Worm (Caenorhabditis elegans) whole organism, young adult: Measurements from ENCODE around the gene ndab-2.

Experiments used
- B0261.1 ChIP-seq: sonication (generic microtip); optimal IDR thresholded peaks from 2 replicates; lab custom pipeline; 2016; ENCODE audit warnings: mild to moderate bottlenecking, missing genetic modification characterization, moderate library complexity, missing compliant biosample characterization
- F22D6.2 ChIP-seq: sonication (generic microtip); optimal IDR thresholded peaks from 2 replicates; lab custom pipeline; 2016; ENCODE audit warnings: mild to moderate bottlenecking, missing genetic modification characterization, missing compliant biosample characterization
- F52B5.7 ChIP-seq: sonication (generic microtip); optimal IDR thresholded peaks from 2 replicates; lab custom pipeline; 2016; ENCODE audit warnings: mild to moderate bottlenecking, missing genetic modification characterization, missing compliant biosample characterization
- F57A8.1 ChIP-seq: fragments of 200-800 bp; sonication (Bioruptor generic); optimal IDR thresholded peaks from 2 replicates; lab custom pipeline; 2018; ENCODE audit warnings: mild to moderate bottlenecking, missing genetic modification characterization, moderate library complexity, missing compliant biosample characterization
- F57C9.4 ChIP-seq: sonication (generic microtip); optimal IDR thresholded peaks from 2 replicates; lab custom pipeline; 2017; ENCODE audit warnings: mild to moderate bottlenecking, missing genetic modification characterization, missing compliant biosample characterization
- K12H6.12 ChIP-seq: fragments of 200-800 bp; sonication (Bioruptor generic); optimal IDR thresholded peaks from 2 replicates; lab custom pipeline; 2018; ENCODE audit warnings: mild to moderate bottlenecking, missing genetic modification characterization, missing compliant biosample characterization
- Y56A3A.18 ChIP-seq: fragments of 200-800 bp; sonication (Bioruptor generic); IDR thresholded peaks from 2 replicates; pipeline ENCODE4 v1.3.6; 2022; ENCODE audit warnings: missing genetic modification reagents, missing genetic modification characterization, missing compliant biosample characterization
- Y67H2A.10 ChIP-seq: fragments of 200-800 bp; sonication (Bioruptor generic); conservative IDR thresholded peaks from 2 replicates; pipeline ENCODE4 v1.3.6; 2022; ENCODE audit warnings: missing genetic modification reagents, missing genetic modification characterization, missing compliant biosample characterization
- Y79H2A.3 ChIP-seq: fragments of 200-800 bp; sonication (Bioruptor generic); conservative IDR thresholded peaks from 2 replicates; pipeline ENCODE4 v1.3.6; 2022; ENCODE audit warnings: missing genetic modification reagents, missing genetic modification characterization, missing compliant biosample characterization
- ZK185.1 ChIP-seq: sonication (generic microtip); optimal IDR thresholded peaks from 2 replicates; lab custom pipeline; 2016; ENCODE audit warnings: mild to moderate bottlenecking, missing genetic modification characterization, missing compliant biosample characterization; ENCODE audit not compliant: poor library complexity, severe bottlenecking
- akir-1 ChIP-seq: fragments of 200-800 bp; sonication (Bioruptor generic); optimal IDR thresholded peaks from 2 replicates; lab custom pipeline; 2018; ENCODE audit warnings: mild to moderate bottlenecking, missing genetic modification characterization, moderate library complexity, missing compliant biosample characterization
- aptf-3 ChIP-seq: fragments of 200-800 bp; sonication (Bioruptor generic); IDR thresholded peaks from 2 replicates; pipeline ENCODE4 v1.3.6; 2022; ENCODE audit warnings: missing genetic modification characterization, missing compliant biosample characterization
- atf-7 ChIP-seq: sonication (generic microtip); optimal IDR thresholded peaks from 2 replicates; lab custom pipeline; 2017; ENCODE audit warnings: mild to moderate bottlenecking, missing genetic modification characterization, missing compliant biosample characterization
- athp-1 ChIP-seq: sonication (generic microtip); optimal IDR thresholded peaks from 2 replicates; lab custom pipeline; 2017; ENCODE audit warnings: mild to moderate bottlenecking, missing genetic modification characterization, missing compliant biosample characterization
- attf-3 ChIP-seq: fragments of 200-800 bp; sonication (Bioruptor generic); conservative IDR thresholded peaks from 2 replicates; pipeline ENCODE4 v1.3.6; 2022; ENCODE audit warnings: missing genetic modification reagents, missing genetic modification characterization, missing compliant biosample characterization
- bed-1 ChIP-seq: fragments of 200-800 bp; sonication (Bioruptor generic); IDR thresholded peaks from 2 replicates; pipeline ENCODE4 v1.3.6; 2022; ENCODE audit warnings: missing genetic modification reagents, missing genetic modification characterization, missing compliant biosample characterization
- bed-2 ChIP-seq: fragments of 200-800 bp; sonication (Bioruptor generic); IDR thresholded peaks from 2 replicates; pipeline ENCODE4 v1.3.6; 2022; ENCODE audit warnings: missing genetic modification reagents, missing genetic modification characterization, missing compliant biosample characterization
- cebp-1 ChIP-seq, 2 experiments: fragments of 200-800 bp in 1 of 2; sonication (Bioruptor generic) in 1 of 2; sonication (generic microtip) in 1 of 2; IDR thresholded peaks in 1 of 2; optimal IDR thresholded peaks in 1 of 2; 2 replicates each; pipeline versions ENCODE4 v1.3.6 to Lab custom; 2017 to 2022; ENCODE audit warnings: missing compliant biosample characterization in 2 of 2, missing genetic modification characterization in 2 of 2, mild to moderate bottlenecking in 1 of 2, missing genetic modification reagents in 1 of 2, moderate library complexity in 1 of 2
- ceh-100 ChIP-seq: fragments of 200-800 bp; sonication (Bioruptor generic); IDR thresholded peaks from 2 replicates; pipeline ENCODE4 v1.3.6; 2022; ENCODE audit warnings: missing genetic modification reagents, missing genetic modification characterization, missing compliant biosample characterization
- ceh-91 ChIP-seq: fragments of 200-800 bp; sonication (Bioruptor generic); IDR thresholded peaks from 2 replicates; pipeline ENCODE4 v1.3.6; 2022; ENCODE audit warnings: missing genetic modification reagents, missing genetic modification characterization, missing compliant biosample characterization
- dpl-1 ChIP-seq: fragments of 150-350 bp; optimal IDR thresholded peaks from 2 replicates; lab custom pipeline; 2014; ENCODE audit warnings: missing biosample characterization, missing genetic modification reagents, missing genetic modification characterization
- ets-4 ChIP-seq: fragments of 200-800 bp; sonication (Bioruptor generic); optimal IDR thresholded peaks from 2 replicates; lab custom pipeline; 2018; ENCODE audit warnings: mild to moderate bottlenecking, missing genetic modification characterization, missing compliant biosample characterization
- fkh-3 ChIP-seq: sonication (generic microtip); optimal IDR thresholded peaks from 2 replicates; lab custom pipeline; 2016; ENCODE audit warnings: mild to moderate bottlenecking, missing genetic modification characterization, missing compliant biosample characterization
- gei-17 ChIP-seq: fragments of 200-800 bp; sonication (Bioruptor generic); optimal IDR thresholded peaks from 2 replicates; lab custom pipeline; 2018; ENCODE audit warnings: mild to moderate bottlenecking, missing genetic modification characterization, missing compliant biosample characterization
- hmg-20 ChIP-seq: fragments of 200-800 bp; sonication (Bioruptor generic); IDR thresholded peaks from 2 replicates; pipeline ENCODE4 v1.3.6; 2022; ENCODE audit warnings: missing genetic modification reagents, missing genetic modification characterization, missing compliant biosample characterization
- let-526 ChIP-seq: fragments of 200-800 bp; sonication (Bioruptor generic); IDR thresholded peaks from 2 replicates; pipeline ENCODE4 v1.3.6; 2022; ENCODE audit warnings: missing genetic modification reagents, missing genetic modification characterization, missing compliant biosample characterization
- lin-40 ChIP-seq: sonication (generic microtip); optimal IDR thresholded peaks from 2 replicates; lab custom pipeline; 2016; ENCODE audit warnings: missing genetic modification characterization, mild to moderate bottlenecking, missing compliant biosample characterization, missing genotype, missing genetic modification reagents
- lir-1 ChIP-seq: fragments of 200-800 bp; sonication (Bioruptor generic); conservative IDR thresholded peaks from 2 replicates; pipeline ENCODE4 v1.3.6; 2022; ENCODE audit warnings: missing genetic modification reagents, missing genetic modification characterization, missing compliant biosample characterization
- lsl-1 ChIP-seq: fragments of 200-800 bp; sonication (Bioruptor generic); optimal IDR thresholded peaks from 2 replicates; lab custom pipeline; 2018; ENCODE audit warnings: mild to moderate bottlenecking, missing genetic modification characterization, moderate library complexity, missing compliant biosample characterization
- madf-6 ChIP-seq: fragments of 200-800 bp; sonication (Bioruptor generic); IDR thresholded peaks from 2 replicates; pipeline ENCODE4 v1.3.6; 2022; ENCODE audit warnings: missing genetic modification reagents, missing genetic modification characterization, missing compliant biosample characterization
- madf-8 ChIP-seq: fragments of 200-800 bp; sonication (Bioruptor generic); conservative IDR thresholded peaks from 2 replicates; pipeline ENCODE4 v1.3.6; 2022; ENCODE audit warnings: missing genetic modification reagents, missing genetic modification characterization, missing compliant biosample characterization
- mcd-1 ChIP-seq: fragments of 200-800 bp; sonication (Bioruptor generic); IDR thresholded peaks from 2 replicates; pipeline ENCODE4 v1.3.6; 2022; ENCODE audit warnings: missing genetic modification reagents, missing genetic modification characterization, missing compliant biosample characterization
- nfya-2 ChIP-seq: fragments of 200-800 bp; sonication (Bioruptor generic); IDR thresholded peaks from 2 replicates; pipeline ENCODE4 v1.3.6; 2022; ENCODE audit warnings: missing genetic modification reagents, missing genetic modification characterization, missing compliant biosample characterization
- nhr-90 ChIP-seq: sonication (generic microtip); optimal IDR thresholded peaks from 2 replicates; lab custom pipeline; 2016; ENCODE audit warnings: missing genotype, mild to moderate bottlenecking, missing genetic modification characterization, missing compliant biosample characterization
- pbrm-1 ChIP-seq: fragments of 200-800 bp; sonication (Bioruptor generic); IDR thresholded peaks from 2 replicates; pipeline ENCODE4 v1.3.6; 2022; ENCODE audit warnings: missing genetic modification reagents, missing genetic modification characterization, missing compliant biosample characterization
- rcor-1 ChIP-seq: fragments of 200-800 bp; sonication (Bioruptor generic); IDR thresholded peaks from 2 replicates; pipeline ENCODE4 v1.3.6; 2022; ENCODE audit warnings: missing genetic modification reagents, missing genetic modification characterization, missing compliant biosample characterization
- rec-8 ChIP-seq, 2 experiments: sonication (generic microtip); optimal IDR thresholded peaks; 2 replicates each; lab custom pipeline; 2016; ENCODE audit warnings: mild to moderate bottlenecking in 2 of 2, missing genetic modification characterization in 2 of 2, missing genetic modification reagents in 2 of 2, missing genotype in 2 of 2, missing biosample characterization in 1 of 2, missing compliant biosample characterization in 1 of 2, moderate library complexity in 1 of 2
- snpc-1.3 ChIP-seq: sonication (generic microtip); optimal IDR thresholded peaks from 2 replicates; lab custom pipeline; 2017; ENCODE audit warnings: missing genetic modification characterization, mild to moderate bottlenecking, missing compliant biosample characterization, antibody characterized with exemption, moderate library complexity, missing genotype, missing genetic modification reagents; ENCODE audit not compliant: insufficient read depth
- snpc-4 ChIP-seq, 5 experiments: fragments of 150-350 bp in 1 of 5; sonication (generic microtip) in 4 of 5; optimal IDR thresholded peaks; 2 replicates each; lab custom pipeline; 2014 to 2018; ENCODE audit warnings: missing genetic modification characterization in 5 of 5, missing biosample characterization in 3 of 5, antibody characterized with exemption in 2 of 5, mild to moderate bottlenecking in 2 of 5, missing compliant biosample characterization in 2 of 5, missing genotype in 2 of 5, moderate library complexity in 2 of 5, missing genetic modification reagents in 1 of 5
- tlf-1 ChIP-seq: fragments of 200-800 bp; sonication (Bioruptor generic); optimal IDR thresholded peaks from 2 replicates; lab custom pipeline; 2018; ENCODE audit warnings: mild to moderate bottlenecking, missing genetic modification characterization, missing compliant biosample characterization
- unc-130 ChIP-seq: sonication (generic microtip); optimal IDR thresholded peaks from 2 replicates; lab custom pipeline; 2016; ENCODE audit warnings: missing genetic modification reagents, missing genetic modification characterization, missing compliant biosample characterization
- unc-62 ChIP-seq: fragments of 150-350 bp; optimal IDR thresholded peaks from 2 replicates; lab custom pipeline; 2014; ENCODE audit warnings: missing biosample characterization, missing genetic modification reagents, missing genetic modification characterization
- xnd-1 ChIP-seq: sonication (generic microtip); optimal IDR thresholded peaks from 2 replicates; lab custom pipeline; 2016; ENCODE audit warnings: missing genotype, missing genetic modification reagents, missing genetic modification characterization, missing compliant biosample characterization
- ztf-22 ChIP-seq: fragments of 200-800 bp; sonication (Bioruptor generic); optimal IDR thresholded peaks from 2 replicates; lab custom pipeline; 2018; ENCODE audit warnings: mild to moderate bottlenecking, missing genetic modification characterization, moderate library complexity, missing compliant biosample characterization
- ztf-28 ChIP-seq: fragments of 200-800 bp; sonication (Bioruptor generic); IDR thresholded peaks from 2 replicates; pipeline ENCODE4 v1.3.6; 2022; ENCODE audit warnings: missing genetic modification reagents, missing genetic modification characterization, missing compliant biosample characterization
- ztf-3 ChIP-seq: fragments of 200-800 bp; sonication (Bioruptor generic); optimal IDR thresholded peaks from 2 replicates; lab custom pipeline; 2018; ENCODE audit warnings: mild to moderate bottlenecking, missing genetic modification characterization, missing compliant biosample characterization
- ztf-6 ChIP-seq: fragments of 200-800 bp; sonication (Bioruptor generic); IDR thresholded peaks from 2 replicates; pipeline ENCODE4 v1.3.6; 2022; ENCODE audit warnings: missing genetic modification reagents, missing genetic modification characterization, missing compliant biosample characterization

The ndab-2 gene

ce11 chrIII:7153747-7154238, 26.8 kb upstream of the ndab-2 start, which contains the start of gene ogt-1:
Gene ogt-1, minus strand, starts transcription at chrIII:7153797.
- no peak for TF ChIP-seq akir-1 (GFP tag; lab: Kevin White, UChicago)
- peak; percentile 13 for TF ChIP-seq athp-1 (tag; lab: Kevin White, UChicago)
- peak; percentile 84 for TF ChIP-seq lin-40 (tag; lab: Kevin White, UChicago)
- no peak for TF ChIP-seq madf-6 (GFP tag; lab: Robert Waterston, UW)
- peak; percentile 32 for TF ChIP-seq gei-17
- peak; percentile 28 for TF ChIP-seq unc-62 (GFP tag; lab: Kevin White, UChicago)
- TF ChIP-seq snpc-1.3 (tag; lab: Kevin White, UChicago) = no peak
- TF ChIP-seq nfya-2 = no peak
- peak; percentile 63 for TF ChIP-seq K12H6.12 (tag; lab: Kevin White, UChicago)
- TF ChIP-seq lir-1 (GFP tag; lab: Robert Waterston, UW) = no peak
- TF ChIP-seq unc-130 (GFP tag; lab: Kevin White, UChicago) = no peak
- TF ChIP-seq nhr-90 (tag; lab: Kevin White, UChicago) = no peak
- no peak for TF ChIP-seq ztf-22 (GFP tag; lab: Kevin White, UChicago)
- TF ChIP-seq ztf-3 (GFP tag; lab: Kevin White, UChicago) = no peak
- peak; percentile 32 for TF ChIP-seq ZK185.1 (tag; lab: Kevin White, UChicago)
- no peak for TF ChIP-seq rcor-1 (GFP tag; lab: Robert Waterston, UW)
- peak; percentile 75 for TF ChIP-seq atf-7
- TF ChIP-seq Y67H2A.10 (GFP tag; lab: Robert Waterston, UW) = no peak
- TF ChIP-seq F22D6.2 (tag; lab: Kevin White, UChicago) = no peak
- TF ChIP-seq lsl-1 = no peak
- TF ChIP-seq F52B5.7 (tag; lab: Kevin White, UChicago) = no peak
- no peak for TF ChIP-seq ceh-100
- TF ChIP-seq Y56A3A.18 = no peak
- no peak for TF ChIP-seq rec-8 (tag; optimal IDR thresholded peaks at IDR 0.05; lab: Kevin White, UChicago)
- no peak for TF ChIP-seq ztf-6 (GFP tag; lab: Robert Waterston, UW)
- no peak for TF ChIP-seq tlf-1 (GFP tag; lab: Kevin White, UChicago)
- TF ChIP-seq hmg-20 = no peak
- no peak for TF ChIP-seq cebp-1 (GFP tag; IDR thresholded peaks at IDR 0.05; lab: Robert Waterston, UW)
- TF ChIP-seq cebp-1 (tag; optimal IDR thresholded peaks at IDR 0.05; lab: Kevin White, UChicago) = peak; percentile 67
- TF ChIP-seq mcd-1 (GFP tag; lab: Robert Waterston, UW) = peak; percentile 43
- TF ChIP-seq F57C9.4 (tag; lab: Kevin White, UChicago) = no peak
- peak; percentile 42; the same call in 1 of the 2 replicates for TF ChIP-seq pbrm-1 (GFP tag; lab: Robert Waterston, UW)
- no peak for TF ChIP-seq bed-1 (GFP tag; lab: Robert Waterston, UW)
- TF ChIP-seq ets-4 = no peak
- TF ChIP-seq ceh-91 = no peak
- no peak for TF ChIP-seq xnd-1
- TF ChIP-seq attf-3 (GFP tag; lab: Robert Waterston, UW) = no peak
- no peak for TF ChIP-seq dpl-1 (GFP tag; lab: Kevin White, UChicago)
- TF ChIP-seq Y79H2A.3 (GFP tag; lab: Robert Waterston, UW) = no peak
- no peak for TF ChIP-seq B0261.1
- TF ChIP-seq F57A8.1 (GFP tag; lab: Kevin White, UChicago) = no peak
- TF ChIP-seq bed-2 (GFP tag; lab: Robert Waterston, UW) = no peak
- TF ChIP-seq let-526 (GFP tag; lab: Robert Waterston, UW) = no peak
- TF ChIP-seq ztf-28 = no peak
- TF ChIP-seq fkh-3 (tag; lab: Kevin White, UChicago) = no peak
- no peak for TF ChIP-seq snpc-4 (GFP tag; optimal IDR thresholded peaks at IDR 0.05; lab: Kevin White, UChicago)
- TF ChIP-seq snpc-4 (tag; optimal IDR thresholded peaks at IDR 0.05; lab: Kevin White, UChicago) = peak in 2 of 4 experiments; percentile 56 to 69
- no peak for TF ChIP-seq aptf-3
- no peak for TF ChIP-seq madf-8
